Worm (Caenorhabditis elegans): ENCODE results near the gene vps-11.

Gene vps-11

ce11 chrII:10840067-10840466 lies 46.8 kb upstream of the vps-11 start (continued):
- TF ChIP-seq T23F11.4 (GFP tag; optimal IDR thresholded peaks at IDR 0.05) (peak; percentile 86), nhr-11 (tag; optimal IDR thresholded peaks at IDR 0.05) (no peak), che-1 (tag; optimal IDR thresholded peaks at IDR 0.05) (peak; percentile 91), ceh-48 (tag; optimal IDR thresholded peaks at IDR 0.05) (peak; percentile 78), gmeb-2 (tag; optimal IDR thresholded peaks at IDR 0.05) (peak; percentile 88), odd-2 (tag; optimal IDR thresholded peaks at IDR 0.05) (peak; percentile 77), unc-86 (tag; optimal IDR thresholded peaks at IDR 0.05) (peak; percentile 91), eyg-1 (tag; optimal IDR thresholded peaks at IDR 0.05) (peak; percentile 93), mec-3 (tag; optimal IDR thresholded peaks at IDR 0.05; ENCODE audit: borderline replicate concordance) (peak; percentile 55), ceh-34 (tag; optimal IDR thresholded peaks at IDR 0.05) (peak; percentile 87), syd-9 (tag; optimal IDR thresholded peaks at IDR 0.05) (peak; percentile 87), ceh-19 (GFP tag; optimal IDR thresholded peaks at IDR 0.05) (peak; percentile 92), ceh-18 (tag; optimal IDR thresholded peaks at IDR 0.05) (peak; percentile 85), ceh-45 (GFP tag; IDR thresholded peaks at IDR 0.05) (peak; percentile 67; the same call in 1 of the 2 replicates), C08G9.2 (tag; optimal IDR thresholded peaks at IDR 0.05) (peak; percentile 73), ceh-22 (tag; optimal IDR thresholded peaks at IDR 0.05) (peak; percentile 35), pqm-1 (tag; optimal IDR thresholded peaks at IDR 0.05) (peak; percentile 67), hlh-30 (tag; optimal IDR thresholded peaks at IDR 0.05; ENCODE audit: insufficient read depth) (peak; percentile 79), elt-2 (tag; optimal IDR thresholded peaks at IDR 0.05) (peak; percentile 94), lim-6 (tag; optimal IDR thresholded peaks at IDR 0.05) (peak; percentile 70)

DNA sequence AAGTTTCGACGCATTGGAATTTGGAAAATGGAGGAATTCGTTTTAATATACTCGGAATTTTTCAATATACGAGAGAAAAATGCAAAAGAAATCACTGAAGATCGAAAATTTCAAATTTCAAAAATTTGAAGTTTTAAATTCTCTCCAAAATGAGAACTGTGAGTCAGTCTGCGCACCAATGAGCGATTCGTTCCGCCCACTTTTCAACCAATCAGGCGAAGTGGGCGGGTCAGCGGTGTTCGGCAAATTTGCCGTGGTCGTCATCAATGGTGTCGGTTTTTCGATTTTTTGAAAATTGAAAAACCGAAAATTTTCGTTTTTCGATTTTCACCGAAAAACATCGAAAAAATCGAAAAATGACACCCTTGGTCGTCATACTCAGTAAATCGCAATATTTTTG lies 45.3 kb upstream of the vps-11 start:
- TF ChIP-seq unc-55 (GFP tag; optimal IDR thresholded peaks at IDR 0.05), result no peak
- TF ChIP-seq nfya-1 (tag; optimal IDR thresholded peaks at IDR 0.05), result peak; percentile 63

DNA sequence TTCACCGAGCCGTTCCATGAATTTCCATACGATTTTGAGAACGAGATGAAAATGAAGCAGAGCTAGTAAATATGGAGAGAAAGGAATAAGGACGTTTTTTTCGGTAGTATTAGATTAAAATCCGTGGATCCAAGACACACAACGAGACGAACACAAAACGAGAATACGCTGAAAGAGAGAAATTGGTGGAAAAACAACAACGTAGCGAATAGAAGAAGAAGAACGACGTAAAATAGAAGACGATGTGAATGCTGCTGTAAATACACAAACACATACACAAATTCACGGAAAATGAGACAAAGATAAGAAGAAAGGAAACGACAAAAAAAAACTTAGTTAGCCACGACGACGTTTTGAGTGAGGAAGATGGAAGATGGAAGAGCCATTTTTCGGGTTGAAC lies 41.4 kb upstream of the vps-11 start:
- no peak for TF ChIP-seq dmd-4 (tag; optimal IDR thresholded peaks at IDR 0.05; ENCODE audit: borderline replicate concordance)
- no peak for TF ChIP-seq nfya-1 (tag; optimal IDR thresholded peaks at IDR 0.05)
- no peak for TF ChIP-seq fkh-6 (tag; optimal IDR thresholded peaks at IDR 0.05)
- TF ChIP-seq pha-2 (tag; optimal IDR thresholded peaks at IDR 0.05), result no peak
- TF ChIP-seq T23F11.4 (GFP tag; optimal IDR thresholded peaks at IDR 0.05), result no peak

- TF ChIP-seq hlh-15 (tag; optimal IDR thresholded peaks at IDR 0.05) (no peak), ceh-18 (tag; optimal IDR thresholded peaks at IDR 0.05) (no peak), fkh-10 (GFP tag; optimal IDR thresholded peaks at IDR 0.05) (no peak), nfya-1 (tag; optimal IDR thresholded peaks at IDR 0.05) (no peak), eyg-1 (tag; optimal IDR thresholded peaks at IDR 0.05) (no peak), dmd-4 (tag; optimal IDR thresholded peaks at IDR 0.05; ENCODE audit: borderline replicate concordance) (no peak), tbx-7 (tag; optimal IDR thresholded peaks at IDR 0.05) (no peak), elt-4 (tag; optimal IDR thresholded peaks at IDR 0.05) (no peak), ets-4 (tag; optimal IDR thresholded peaks at IDR 0.05) (no peak), npax-4 (tag; optimal IDR thresholded peaks at IDR 0.05) (no peak), unc-86 (tag; optimal IDR thresholded peaks at IDR 0.05) (no peak), ama-1 (optimal IDR thresholded peaks at IDR 0.05) (no peak)
Measured at ce11 chrII:10829572-10829971, 36.3 kb upstream of the vps-11 start.

ce11 chrII:10829081-10829480 lies 35.8 kb upstream of the vps-11 start, which contains the start of gene VM106R.1:
TSS of gene VM106R.1 (minus strand) at chrII:10829181.
- TF ChIP-seq ceh-24 (tag; optimal IDR thresholded peaks at IDR 0.05) (no peak), npax-4 (tag; optimal IDR thresholded peaks at IDR 0.05) (no peak), ceh-9 (tag; optimal IDR thresholded peaks at IDR 0.05) (no peak), fkh-6 (tag; optimal IDR thresholded peaks at IDR 0.05) (no peak)
